Fruit fly (Drosophila melanogaster): ENCODE measurements around the gene CG31687.

dm6 chr2L:20425854-20426396 lies 24.1 kb upstream of the CG31687 start, which contains the start of gene CG31688:
- no peak for TF ChIP-seq ovo (GFP tag; optimal IDR thresholded peaks at IDR 0.05)
- no peak for TF ChIP-seq Hr96 (GFP tag; optimal IDR thresholded peaks at IDR 0.05)
- TF ChIP-seq CG11617 (GFP tag; optimal IDR thresholded peaks at IDR 0.05), result no peak
- no peak for TF ChIP-seq CG14711 (tag; optimal IDR thresholded peaks at IDR 0.05)
- TF ChIP-seq CG7101 (tag; optimal IDR thresholded peaks at IDR 0.05), result no peak
- TF ChIP-seq CG1620 (GFP tag; optimal IDR thresholded peaks at IDR 0.05), result no peak
- TF ChIP-seq Clk (GFP tag; optimal IDR thresholded peaks at IDR 0.05), result no peak
- TF ChIP-seq kay (GFP tag; ENCODE audit: borderline replicate concordance), result no peak
- TF ChIP-seq CG33017 (tag; optimal IDR thresholded peaks at IDR 0.05), result no peak
- TF ChIP-seq toe (GFP tag; optimal IDR thresholded peaks at IDR 0.05), result no peak
- no peak for TF ChIP-seq Crg-1 (GFP tag; optimal IDR thresholded peaks at IDR 0.05)
- no peak for TF ChIP-seq CG5204 (GFP tag; optimal IDR thresholded peaks at IDR 0.05)
- TF ChIP-seq pad (GFP tag; optimal IDR thresholded peaks at IDR 0.05), result no peak
